Fruit fly (Drosophila melanogaster): Measurements from ENCODE around the gene TkR99D.

The TkR99D gene

dm6 chr3R:30004648-30005047 lies 35.4 kb upstream of the TkR99D start, which contains the start of the genes Nlp and Nph (continued):
- TF ChIP-seq CG13624 (GFP tag; optimal IDR thresholded peaks at IDR 0.05) (peak; percentile 28), stwl (tag; optimal IDR thresholded peaks at IDR 0.05) (peak; percentile 90), CG9797 (GFP tag; optimal IDR thresholded peaks at IDR 0.05) (peak; percentile 61), Dbx (GFP tag; IDR thresholded peaks at IDR 0.05) (0 out of 3 replicates have a peak, but pooled peaks have one; percentile 36), CG32772 (GFP tag; IDR thresholded peaks at IDR 0.05) (no peak), CG14441 (GFP tag; IDR thresholded peaks at IDR 0.05) (no peak), CG3995 (GFP tag; optimal IDR thresholded peaks at IDR 0.05) (peak; percentile 64), E2f2 (GFP tag; IDR thresholded peaks at IDR 0.05) (peak; percentile 45), ERR (GFP tag; optimal IDR thresholded peaks at IDR 0.05) (no peak), dysf (GFP tag; IDR thresholded peaks at IDR 0.05) (peak; percentile 22; the same call in 1 of the 3 replicates), org-1 (GFP tag; optimal IDR thresholded peaks at IDR 0.05) (no peak), CG9817 (tag; optimal IDR thresholded peaks at IDR 0.05) (no peak), sug (tag; optimal IDR thresholded peaks at IDR 0.05) (peak; percentile 48), run (tag; optimal IDR thresholded peaks at IDR 0.05) (no peak), NC2α (GFP tag; optimal IDR thresholded peaks at IDR 0.05) (no peak), CG42726 (GFP tag; IDR thresholded peaks at IDR 0.05; ENCODE audit: partially characterized antibody) (no peak), bbx (GFP tag; IDR thresholded peaks at IDR 0.05; ENCODE audit: partially characterized antibody) (peak; percentile 76), al (GFP tag; IDR thresholded peaks at IDR 0.05) (no peak), schlank (tag; optimal IDR thresholded peaks at IDR 0.05) (no peak), CG10979 (tag; optimal IDR thresholded peaks at IDR 0.05) (peak; percentile 15), Pdp1 (GFP tag; optimal IDR thresholded peaks at IDR 0.05) (peak; percentile 11 to 19), tio (GFP tag; optimal IDR thresholded peaks at IDR 0.05) (no peak), CG3407 (GFP tag; optimal IDR thresholded peaks at IDR 0.05) (no peak), Myb (GFP tag; optimal IDR thresholded peaks at IDR 0.05) (peak; percentile 26), Dp (GFP tag; optimal IDR thresholded peaks at IDR 0.05) (peak; percentile 34), CG3838 (GFP tag; optimal IDR thresholded peaks at IDR 0.05) (peak; percentile 10), ewg (GFP tag; optimal IDR thresholded peaks at IDR 0.05) (no peak), CG14710 (tag; optimal IDR thresholded peaks at IDR 0.05) (peak; percentile 67), CG34376 (GFP tag; optimal IDR thresholded peaks at IDR 0.05) (no peak), Trl (optimal IDR thresholded peaks at IDR 0.05) (no peak), Trl (GFP tag; optimal IDR thresholded peaks at IDR 0.05) (peak; percentile 0), Xrp1 (GFP tag; IDR thresholded peaks at IDR 0.05) (no peak), slbo (GFP tag; IDR thresholded peaks at IDR 0.05) (peak; percentile 45), CG11504 (tag; optimal IDR thresholded peaks at IDR 0.05) (no peak), HmgZ (tag; optimal IDR thresholded peaks at IDR 0.05) (peak; percentile 69), CG11085 (GFP tag; IDR thresholded peaks at IDR 0.05) (no peak), CG8765 (GFP tag; IDR thresholded peaks at IDR 0.05) (no peak), zfh1 (GFP tag; IDR thresholded peaks at IDR 0.05) (0 out of 3 replicates have a peak, but pooled peaks have one; percentile 3), NK7.1 (GFP tag; optimal IDR thresholded peaks at IDR 0.05) (no peak), CG5245 (GFP tag; optimal IDR thresholded peaks at IDR 0.05) (no peak), Fer1 (GFP tag; optimal IDR thresholded peaks at IDR 0.05) (peak; percentile 52), E2f1 (GFP tag; IDR thresholded peaks at IDR 0.05) (no peak), ranshi (GFP tag; IDR thresholded peaks at IDR 0.05) (no peak), CG12659 (GFP tag; optimal IDR thresholded peaks at IDR 0.05) (peak; percentile 65), sim (GFP tag; IDR thresholded peaks at IDR 0.05) (no peak), slp2 (GFP tag; optimal IDR thresholded peaks at IDR 0.05) (no peak), HLH4C (GFP tag; IDR thresholded peaks at IDR 0.05; ENCODE audit: partially characterized antibody) (peak; percentile 89), CG2120 (GFP tag; optimal IDR thresholded peaks at IDR 0.05) (peak; percentile 45), sima (GFP tag; optimal IDR thresholded peaks at IDR 0.05) (no peak), croc (GFP tag; conservative IDR thresholded peaks at IDR 0.05) (no peak), mam (GFP tag; optimal IDR thresholded peaks at IDR 0.05) (peak; percentile 36), BEAF-32 (GFP tag; optimal IDR thresholded peaks at IDR 0.05) (peak; percentile 86)
